Worm (Caenorhabditis elegans): ENCODE measurements around the gene F41E7.6.

DNA sequence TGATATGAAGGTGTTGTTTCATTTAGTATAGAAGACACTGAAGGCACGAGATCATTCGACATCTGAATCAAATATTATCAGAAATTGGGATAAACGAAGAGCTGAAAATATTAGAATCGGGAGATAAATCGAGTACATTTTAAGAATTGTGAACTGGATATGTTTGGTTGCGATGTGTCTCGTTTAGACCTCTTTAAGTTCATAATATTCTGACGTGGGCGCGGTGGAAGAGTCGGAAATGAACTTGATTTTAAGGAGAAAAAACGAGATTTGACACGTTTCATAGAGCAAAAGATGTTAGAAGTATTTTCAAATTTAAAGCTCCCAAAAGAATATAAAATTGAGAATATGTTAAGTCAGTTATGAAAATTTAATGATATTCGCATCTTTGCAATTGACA lies 24.6 kb downstream of the F41E7.6 start, which contains the start of gene npr-6:
- no peak for TF ChIP-seq flt-1 (GFP tag; IDR thresholded peaks at IDR 0.05)
- TF ChIP-seq T22C8.4 (GFP tag; IDR thresholded peaks at IDR 0.05): no peak
- TF ChIP-seq tab-1 (GFP tag; IDR thresholded peaks at IDR 0.05): no peak
- TF ChIP-seq ztf-29 (GFP tag; IDR thresholded peaks at IDR 0.05): no peak
- no peak for TF ChIP-seq ztf-23 (GFP tag; IDR thresholded peaks at IDR 0.05)
- TF ChIP-seq med-1 (GFP tag; optimal IDR thresholded peaks at IDR 0.05; ENCODE audit: insufficient read depth): no peak
- no peak for TF ChIP-seq klf-2 (GFP tag; conservative IDR thresholded peaks at IDR 0.05)
- TF ChIP-seq ref-1 (GFP tag; conservative IDR thresholded peaks at IDR 0.05): no peak

All from whole organism, midembryonic.